Worm (Caenorhabditis elegans): ENCODE data around the gene irld-40.

The irld-40 gene

DNA sequence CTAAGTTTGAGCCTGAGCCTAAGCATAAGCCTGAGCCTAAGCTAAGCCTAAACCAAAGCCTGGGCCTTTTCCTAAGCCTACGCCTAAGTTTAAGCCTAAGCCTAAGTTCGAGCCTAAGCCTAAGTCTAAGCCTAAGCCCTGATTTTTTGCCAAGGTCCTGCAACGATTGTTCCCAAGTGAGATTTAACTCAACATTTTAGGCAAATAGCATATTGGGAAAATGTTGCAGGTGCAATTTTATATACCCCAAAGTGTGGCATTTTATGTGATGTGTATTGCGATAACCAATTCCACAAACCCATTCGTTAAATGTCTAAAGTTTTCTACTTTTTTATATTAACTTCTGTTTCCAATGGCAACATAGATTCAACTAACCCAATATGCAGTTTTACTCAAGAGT lies at the start of gene irld-40:
Gene irld-40 (plus strand): TSS at position 301 of the 400 bp plus-strand sequence.
- TF ChIP-seq unc-62 (GFP tag; optimal IDR thresholded peaks at IDR 0.05) = no peak

DNA sequence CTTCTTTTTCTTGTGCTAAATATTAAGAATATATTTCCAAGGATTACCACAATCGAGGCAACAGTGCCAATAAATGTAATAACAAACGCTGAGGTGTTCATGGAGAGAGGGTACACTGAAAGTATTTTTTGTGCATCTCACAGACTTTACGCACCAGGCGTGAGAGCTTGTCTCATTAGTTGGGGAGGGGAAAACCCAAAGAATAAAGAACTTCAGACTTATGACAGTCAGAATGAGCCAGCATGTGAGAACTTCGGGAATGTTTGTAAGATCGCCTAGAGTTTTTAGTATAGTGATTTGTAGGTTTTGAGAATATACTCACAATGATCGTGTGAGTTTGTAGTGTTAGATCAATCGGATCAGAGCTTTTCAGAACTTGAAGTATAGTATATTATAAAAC lies 47.6 kb upstream of the irld-40 start, which contains the start of gene srbc-41:
Gene srbc-41 (minus strand): TSS at position 101 of the 400 bp plus-strand sequence.
- no peak for TF ChIP-seq unc-62 (GFP tag; optimal IDR thresholded peaks at IDR 0.05)

DNA sequence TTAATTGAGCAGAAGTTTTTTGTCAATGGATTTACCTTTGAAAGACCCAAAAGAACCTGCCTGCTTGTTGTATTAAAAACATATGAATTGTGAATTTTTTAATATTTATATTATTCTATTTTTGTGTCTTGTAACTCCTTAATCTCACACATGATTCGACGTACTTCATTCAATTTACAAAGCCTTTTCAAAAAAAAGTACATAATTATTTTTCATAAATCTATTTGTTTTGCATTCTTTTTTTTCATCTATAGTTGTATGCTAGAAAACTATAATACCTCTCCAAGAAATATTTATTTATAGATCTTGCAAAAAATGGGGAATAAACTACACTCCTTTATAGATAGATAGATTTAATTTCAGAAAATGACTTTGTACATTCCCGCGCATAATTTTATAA lies 43.6 kb upstream of the irld-40 start, which contains the start of gene nhr-179:
Gene nhr-179 (minus strand): TSS at position 101 of the 400 bp plus-strand sequence.
- TF ChIP-seq unc-62 (GFP tag; optimal IDR thresholded peaks at IDR 0.05) = no peak

DNA sequence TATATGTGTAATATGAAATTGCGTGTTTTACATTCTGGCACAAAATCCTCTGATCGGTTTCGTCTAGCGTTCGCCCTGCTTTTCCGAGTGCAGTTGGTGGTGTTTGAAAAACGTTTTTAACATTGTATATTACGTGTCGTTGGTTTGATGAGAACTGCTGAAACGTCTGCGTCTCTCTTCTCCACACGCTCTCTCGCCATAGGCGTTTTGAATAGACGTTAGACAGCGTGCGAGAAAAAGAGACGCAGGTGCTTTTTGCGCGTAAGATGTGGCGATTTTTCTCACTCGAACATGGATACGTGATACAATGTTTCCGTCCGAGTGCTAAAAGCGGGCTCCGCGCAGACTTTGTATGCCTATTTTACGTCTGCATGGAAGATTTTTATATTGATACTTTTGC lies 41.8 kb upstream of the irld-40 start:
- TF ChIP-seq unc-62 (GFP tag; optimal IDR thresholded peaks at IDR 0.05) = no peak

DNA sequence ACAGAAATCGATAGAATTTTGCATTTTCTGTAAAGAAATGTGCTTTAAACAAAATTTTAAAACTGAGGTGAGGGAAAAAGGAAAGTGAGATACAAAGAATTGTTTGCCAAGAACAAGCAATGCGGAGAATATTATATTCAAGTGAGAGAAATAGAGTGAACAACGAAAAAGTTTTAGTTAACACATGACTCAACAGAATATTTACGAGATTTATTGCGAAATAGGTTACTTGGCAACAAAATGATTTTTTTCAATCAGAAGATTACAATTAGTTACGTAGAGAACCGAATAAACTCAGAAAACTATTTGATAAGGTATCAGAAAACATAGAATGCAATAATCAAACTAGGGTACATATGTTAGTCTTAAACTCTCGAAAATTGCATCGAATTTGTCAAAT lies 40.9 kb upstream of the irld-40 start, which contains the start of gene nhr-117:
Gene nhr-117 (minus strand): TSS at position 27 of the 400 bp plus-strand sequence.
- TF ChIP-seq unc-62 (GFP tag; optimal IDR thresholded peaks at IDR 0.05) = no peak

DNA sequence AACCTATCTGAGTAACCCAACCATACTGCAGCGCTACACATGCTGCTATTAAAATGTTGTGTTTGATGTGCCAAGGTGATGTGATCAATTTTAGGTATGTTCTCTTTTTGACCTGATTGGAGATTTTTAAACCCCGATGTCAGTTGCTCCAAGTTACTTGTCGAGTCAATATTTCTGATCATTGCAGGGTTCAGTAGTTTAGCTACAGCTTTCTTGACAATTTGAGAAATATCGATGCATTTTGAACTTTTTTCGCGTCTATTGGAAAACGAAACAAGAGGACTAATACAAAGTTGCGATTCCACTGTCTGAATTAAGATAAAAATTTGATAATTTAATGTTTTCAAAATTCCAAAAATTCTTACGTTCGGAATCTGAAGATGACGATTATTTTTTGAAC lies 38.9 kb upstream of the irld-40 start:
- no peak for TF ChIP-seq unc-62 (GFP tag; optimal IDR thresholded peaks at IDR 0.05)

DNA sequence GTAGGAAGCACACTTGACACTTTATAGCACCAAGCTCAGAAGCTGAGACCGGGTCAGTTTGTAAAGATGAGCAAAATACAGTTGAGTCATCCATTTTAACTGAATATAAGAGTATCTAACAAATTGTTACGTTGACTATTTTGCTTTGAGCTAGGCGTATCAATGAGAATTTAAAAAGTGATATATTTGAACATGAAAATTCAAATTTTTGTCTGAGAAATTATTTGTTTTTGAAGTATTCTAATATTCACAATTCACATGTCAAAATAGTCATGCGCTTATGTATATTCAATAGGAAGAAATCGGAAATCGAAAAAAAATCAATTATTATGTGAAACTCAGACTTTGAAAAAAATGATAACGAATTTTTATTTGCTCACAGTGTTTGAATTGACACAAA lies 38.0 kb upstream of the irld-40 start, which contains the start of gene nhr-110:
Gene nhr-110 (minus strand): TSS at position 101 of the 400 bp plus-strand sequence.
- no peak for TF ChIP-seq unc-62 (GFP tag; optimal IDR thresholded peaks at IDR 0.05)

DNA sequence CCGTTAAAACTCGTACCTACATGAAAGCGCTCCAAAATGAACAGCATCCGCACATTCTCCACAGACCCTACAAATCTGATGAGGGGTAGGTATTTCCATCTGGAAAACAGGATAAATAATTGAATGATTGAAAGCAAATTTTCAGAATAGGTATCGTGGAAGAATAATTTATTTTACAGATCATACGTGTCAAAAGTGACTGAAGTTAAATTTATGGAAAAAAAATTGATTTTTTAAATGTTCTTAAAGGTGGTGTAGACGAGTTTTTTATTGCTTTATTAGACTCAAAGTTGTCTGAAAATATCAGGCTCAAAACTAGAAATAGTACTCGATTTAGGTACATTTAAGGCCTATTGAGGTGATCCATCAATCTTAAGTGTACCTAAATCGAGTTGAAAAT lies 35.6 kb upstream of the irld-40 start, which contains the start of gene nhr-237:
Gene nhr-237 (minus strand): TSS at position 101 of the 400 bp plus-strand sequence.
- TF ChIP-seq unc-62 (GFP tag; optimal IDR thresholded peaks at IDR 0.05) = no peak

DNA sequence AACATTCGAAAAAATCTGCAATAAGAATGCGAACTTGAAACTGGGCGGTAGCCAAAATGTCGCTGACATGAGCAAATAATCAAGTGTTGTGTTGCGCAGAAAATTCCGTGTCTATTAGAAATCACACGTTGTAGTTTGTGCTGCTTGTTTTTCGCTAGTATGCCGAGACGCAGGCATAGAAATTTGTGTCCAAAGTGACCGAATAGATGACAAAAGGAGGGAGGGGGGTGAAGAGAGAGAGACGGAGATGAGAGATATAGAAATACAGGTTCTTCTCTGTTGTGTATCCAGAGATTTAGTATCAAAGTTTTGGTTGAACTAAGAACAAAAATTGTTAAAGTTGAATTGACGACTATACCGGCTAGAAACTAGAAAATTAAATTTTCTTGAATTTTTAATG lies 35.1 kb upstream of the irld-40 start:
- TF ChIP-seq unc-62 (GFP tag; optimal IDR thresholded peaks at IDR 0.05) = no peak

DNA sequence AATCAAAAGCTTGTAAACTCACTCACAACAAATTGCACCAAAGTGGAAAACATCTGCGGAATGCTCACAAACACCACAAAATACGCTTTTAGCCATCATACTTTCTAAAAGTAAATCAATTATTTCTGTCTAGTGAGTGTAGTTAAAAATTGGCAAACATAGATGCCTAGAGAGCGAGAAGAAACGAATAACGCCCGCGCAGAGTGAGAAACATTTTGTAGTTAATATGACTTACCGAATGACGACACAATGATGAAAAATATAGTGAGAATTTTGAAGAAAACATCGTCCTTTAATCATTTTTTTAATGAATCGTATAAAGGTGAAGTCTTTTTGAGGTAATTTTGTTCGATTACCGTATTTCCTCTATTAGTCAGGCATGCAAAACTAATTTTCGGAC lies 33.0 kb upstream of the irld-40 start, which contains the start of gene nhr-238:
Gene nhr-238 (minus strand): TSS at position 104 of the 400 bp plus-strand sequence.
- TF ChIP-seq unc-62 (GFP tag; optimal IDR thresholded peaks at IDR 0.05) = no peak

DNA sequence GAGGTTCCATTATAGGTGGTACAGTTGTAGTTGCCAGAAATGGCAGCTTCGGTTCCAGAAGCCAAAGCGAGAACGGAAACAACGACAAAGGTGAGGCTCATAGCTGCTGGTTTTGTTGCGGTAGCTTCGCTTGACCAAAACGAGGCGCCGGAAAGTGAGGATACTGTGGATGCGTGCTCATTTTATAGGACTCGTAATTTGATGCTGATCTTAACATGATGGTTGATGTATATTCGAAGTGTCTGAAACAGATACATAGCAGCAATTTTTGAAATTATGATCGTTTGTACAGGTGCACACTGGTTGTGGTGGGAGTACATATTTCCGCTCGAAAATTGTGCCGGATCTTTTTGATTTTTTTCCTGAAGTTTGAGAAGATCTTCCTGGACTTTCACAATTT lies 31.2 kb upstream of the irld-40 start, which contains the start of gene Y46H3D.8:
Gene Y46H3D.8 (minus strand): TSS at position 101 of the 400 bp plus-strand sequence.
- no peak for TF ChIP-seq unc-62 (GFP tag; optimal IDR thresholded peaks at IDR 0.05)

DNA sequence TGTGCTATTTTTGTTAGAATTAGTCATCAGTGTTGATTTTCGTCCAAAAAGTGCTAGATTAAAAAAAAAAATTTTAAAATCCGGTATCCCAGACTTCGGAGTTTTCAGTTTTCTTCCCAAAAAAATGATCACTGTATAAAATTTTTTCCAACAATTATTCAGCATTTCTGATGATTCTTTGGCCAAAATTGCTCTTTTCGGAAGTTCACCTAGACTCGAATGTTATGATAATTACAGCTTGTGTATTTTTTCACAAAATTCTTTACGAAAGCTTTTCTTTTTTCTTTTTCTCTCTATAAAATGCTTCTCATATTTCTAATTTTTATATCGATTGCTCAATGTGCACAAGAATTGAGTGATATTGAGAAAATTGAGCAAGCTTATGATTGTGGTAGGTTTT lies 30.7 kb upstream of the irld-40 start, which contains the start of gene irld-17:
Gene irld-17 (plus strand): TSS at position 301 of the 400 bp plus-strand sequence.
- no peak for TF ChIP-seq unc-62 (GFP tag; optimal IDR thresholded peaks at IDR 0.05)

DNA sequence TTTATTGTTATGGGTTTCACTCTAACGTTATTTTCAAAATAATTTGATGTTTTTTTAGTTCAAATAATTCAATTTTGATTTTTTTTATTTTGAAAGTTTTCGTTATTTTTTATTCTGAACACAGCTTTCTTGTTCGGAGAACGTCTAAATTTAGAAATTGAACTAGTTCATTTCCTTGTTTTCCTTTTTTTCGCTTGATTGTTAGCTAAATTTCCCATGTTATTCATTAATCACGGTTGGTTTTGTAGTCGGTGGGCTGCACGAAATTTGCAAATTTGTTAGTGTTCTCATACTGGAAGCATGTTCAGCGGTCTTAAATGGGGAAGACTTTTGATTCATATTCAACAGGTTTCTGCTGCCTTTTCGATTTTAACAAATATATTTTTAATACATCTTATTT lies 26.5 kb upstream of the irld-40 start, which contains the start of gene str-222:
Gene str-222 (plus strand): TSS at position 301 of the 400 bp plus-strand sequence.
- TF ChIP-seq unc-62 (GFP tag; optimal IDR thresholded peaks at IDR 0.05) = no peak

DNA sequence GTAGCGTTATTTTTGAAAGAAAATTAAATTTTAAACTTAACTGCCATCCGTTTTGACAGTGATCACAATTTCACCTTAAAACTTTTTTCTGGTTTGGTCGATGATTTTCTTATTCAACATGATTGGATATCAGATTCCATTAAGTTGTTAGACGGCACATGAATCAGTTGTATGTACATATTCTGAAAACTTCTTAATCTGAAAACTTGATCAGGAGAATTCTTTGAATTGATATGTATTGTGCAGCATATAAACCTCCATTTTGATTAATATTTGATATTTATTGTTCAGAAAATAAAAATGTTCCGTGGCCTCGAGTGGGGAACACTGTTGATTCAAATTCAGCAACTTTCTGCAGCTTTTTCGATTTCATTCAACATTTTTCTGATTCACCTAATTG lies 22.4 kb upstream of the irld-40 start, which contains the start of gene str-221:
Gene str-221 (plus strand): TSS at position 301 of the 400 bp plus-strand sequence.
- TF ChIP-seq unc-62 (GFP tag; optimal IDR thresholded peaks at IDR 0.05) = no peak

DNA sequence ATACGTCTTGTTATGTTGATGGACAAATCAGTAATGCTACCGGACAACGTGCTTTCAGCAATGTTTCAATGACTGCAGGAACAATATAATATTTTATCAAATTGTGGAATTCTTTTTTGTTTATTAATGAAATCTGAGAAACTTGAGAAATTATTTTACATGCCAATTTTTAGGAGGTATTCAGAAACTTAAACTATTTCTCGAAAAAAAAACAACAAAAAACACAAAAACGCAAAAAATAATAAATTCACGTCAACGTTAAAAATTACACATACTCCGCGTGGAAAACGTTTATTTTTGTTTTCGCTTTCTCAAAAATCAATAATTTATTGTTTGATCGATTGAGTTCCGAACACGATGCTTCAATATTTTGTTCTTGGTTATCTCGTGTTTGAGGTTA lies 20.2 kb upstream of the irld-40 start, which contains the start of gene Y46H3D.1:
Gene Y46H3D.1 (plus strand): TSS at position 301 of the 400 bp plus-strand sequence.
- TF ChIP-seq unc-62 (GFP tag; optimal IDR thresholded peaks at IDR 0.05) = no peak

DNA sequence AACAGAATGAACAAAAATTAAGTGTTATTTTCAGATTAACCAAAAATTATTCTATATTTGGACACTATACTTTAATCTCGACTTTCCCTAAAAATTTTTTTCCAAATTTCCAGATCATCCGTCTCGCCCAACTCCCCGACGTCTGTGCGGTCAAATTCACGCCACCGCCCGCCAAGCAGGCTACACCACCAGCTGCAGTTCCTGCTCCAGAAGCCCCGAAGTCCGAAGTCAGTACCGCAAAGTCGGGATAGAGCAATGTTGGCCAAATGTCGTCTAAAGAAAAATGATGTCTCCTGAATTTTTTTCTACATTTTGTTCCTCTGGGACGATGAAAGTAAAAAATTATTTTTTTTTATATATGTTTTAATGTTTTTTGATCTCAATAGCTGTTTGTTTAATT lies 19.6 kb upstream of the irld-40 start:
- no peak for TF ChIP-seq unc-62 (GFP tag; optimal IDR thresholded peaks at IDR 0.05)

DNA sequence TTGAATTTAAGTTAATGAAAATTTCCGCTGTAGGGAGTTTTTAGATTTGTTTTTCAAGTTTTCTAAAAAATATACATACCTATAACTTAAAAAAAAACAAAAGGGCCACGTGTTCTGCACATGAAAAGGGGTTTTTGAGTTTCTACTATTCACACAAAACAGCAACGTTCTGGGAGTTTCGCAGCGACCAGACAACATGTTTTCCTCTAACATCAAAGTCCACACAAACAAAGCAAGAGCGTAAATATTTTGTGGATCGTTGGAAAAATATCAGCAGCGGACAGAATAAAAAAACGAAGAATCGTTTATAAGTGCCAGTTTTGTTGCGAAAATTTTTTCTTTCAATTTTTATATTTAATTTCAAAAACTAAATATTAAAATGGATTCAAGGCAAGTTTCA lies 18.5 kb upstream of the irld-40 start, which contains the start of gene alh-2:
Gene alh-2 (plus strand): TSS at position 284 of the 400 bp plus-strand sequence.
- no peak for TF ChIP-seq unc-62 (GFP tag; optimal IDR thresholded peaks at IDR 0.05)
